Worm (Caenorhabditis elegans) whole organism, young adult: ENCODE data around the gene F53H4.6.
A peak's percentile ranks its signal among the peaks of the same experiment; 100 is the strongest.

Experiments used
- B0019.2 ChIP-seq: fragments of 200-800 bp; sonication (Bioruptor generic); conservative IDR thresholded peaks from 2 replicates; pipeline ENCODE4 v1.3.6; 2022; ENCODE audit warnings: missing genetic modification reagents, missing genetic modification characterization, missing compliant biosample characterization
- D2030.7 ChIP-seq: fragments of 200-800 bp; sonication (Bioruptor generic); IDR thresholded peaks from 2 replicates; pipeline ENCODE4 v1.3.6; 2022; ENCODE audit warnings: missing genetic modification reagents, missing genetic modification characterization, missing compliant biosample characterization
- F10E7.11 ChIP-seq: sonication (generic microtip); optimal IDR thresholded peaks from 2 replicates; lab custom pipeline; 2017; ENCODE audit warnings: mild to moderate bottlenecking, missing genetic modification characterization, moderate library complexity, missing compliant biosample characterization
- F57A8.1 ChIP-seq: fragments of 200-800 bp; sonication (Bioruptor generic); optimal IDR thresholded peaks from 2 replicates; lab custom pipeline; 2018; ENCODE audit warnings: mild to moderate bottlenecking, missing genetic modification characterization, moderate library complexity, missing compliant biosample characterization
- F57C9.4 ChIP-seq: sonication (generic microtip); optimal IDR thresholded peaks from 2 replicates; lab custom pipeline; 2017; ENCODE audit warnings: mild to moderate bottlenecking, missing genetic modification characterization, missing compliant biosample characterization
- K11D2.4 ChIP-seq: fragments of 200-800 bp; sonication (Bioruptor generic); IDR thresholded peaks from 2 replicates; pipeline ENCODE4 v1.3.6; 2022; ENCODE audit warnings: missing genetic modification reagents, missing genetic modification characterization, missing compliant biosample characterization
- T07F8.4 ChIP-seq: sonication (generic microtip); optimal IDR thresholded peaks from 2 replicates; lab custom pipeline; 2016; ENCODE audit warnings: mild to moderate bottlenecking, missing genetic modification characterization, moderate library complexity, missing compliant biosample characterization
- Y53G8AR.9 ChIP-seq: fragments of 200-800 bp; sonication (Bioruptor generic); conservative IDR thresholded peaks from 2 replicates; pipeline ENCODE4 v1.3.6; 2022; ENCODE audit warnings: missing genetic modification reagents, missing genetic modification characterization, missing compliant biosample characterization
- Y56A3A.18 ChIP-seq: fragments of 200-800 bp; sonication (Bioruptor generic); IDR thresholded peaks from 2 replicates; pipeline ENCODE4 v1.3.6; 2022; ENCODE audit warnings: missing genetic modification reagents, missing genetic modification characterization, missing compliant biosample characterization
- ZK185.1 ChIP-seq: sonication (generic microtip); optimal IDR thresholded peaks from 2 replicates; lab custom pipeline; 2016; ENCODE audit warnings: mild to moderate bottlenecking, missing genetic modification characterization, missing compliant biosample characterization; ENCODE audit not compliant: poor library complexity, severe bottlenecking
- atf-7 ChIP-seq: sonication (generic microtip); optimal IDR thresholded peaks from 2 replicates; lab custom pipeline; 2017; ENCODE audit warnings: mild to moderate bottlenecking, missing genetic modification characterization, missing compliant biosample characterization
- athp-1 ChIP-seq: sonication (generic microtip); optimal IDR thresholded peaks from 2 replicates; lab custom pipeline; 2017; ENCODE audit warnings: mild to moderate bottlenecking, missing genetic modification characterization, missing compliant biosample characterization
- bed-2 ChIP-seq: fragments of 200-800 bp; sonication (Bioruptor generic); IDR thresholded peaks from 2 replicates; pipeline ENCODE4 v1.3.6; 2022; ENCODE audit warnings: missing genetic modification reagents, missing genetic modification characterization, missing compliant biosample characterization
- cebp-1 ChIP-seq, 2 experiments: fragments of 200-800 bp in 1 of 2; sonication (Bioruptor generic) in 1 of 2; sonication (generic microtip) in 1 of 2; IDR thresholded peaks in 1 of 2; optimal IDR thresholded peaks in 1 of 2; 2 replicates each; pipeline versions ENCODE4 v1.3.6 to Lab custom; 2017 to 2022; ENCODE audit warnings: missing compliant biosample characterization in 2 of 2, missing genetic modification characterization in 2 of 2, mild to moderate bottlenecking in 1 of 2, missing genetic modification reagents in 1 of 2, moderate library complexity in 1 of 2
- cebp-2 ChIP-seq: fragments of 200-800 bp; sonication (Bioruptor generic); IDR thresholded peaks from 2 replicates; pipeline ENCODE4 v1.3.6; 2022; ENCODE audit warnings: missing genetic modification characterization, missing compliant biosample characterization
- chd-7 ChIP-seq: sonication (generic microtip); optimal IDR thresholded peaks from 2 replicates; lab custom pipeline; 2016; ENCODE audit warnings: mild to moderate bottlenecking, missing genetic modification characterization, moderate library complexity, missing compliant biosample characterization
- dox-1 ChIP-seq: fragments of 200-800 bp; sonication (Bioruptor generic); IDR thresholded peaks from 2 replicates; pipeline ENCODE4 v1.3.6; 2022; ENCODE audit warnings: missing genetic modification reagents, missing genetic modification characterization, missing compliant biosample characterization
- egl-44 ChIP-seq: fragments of 200-800 bp; sonication (Bioruptor generic); IDR thresholded peaks from 2 replicates; pipeline ENCODE4 v1.3.6; 2022; ENCODE audit warnings: missing genetic modification reagents, missing genetic modification characterization, missing compliant biosample characterization
- ets-4 ChIP-seq: fragments of 200-800 bp; sonication (Bioruptor generic); optimal IDR thresholded peaks from 2 replicates; lab custom pipeline; 2018; ENCODE audit warnings: mild to moderate bottlenecking, missing genetic modification characterization, missing compliant biosample characterization
- fkh-3 ChIP-seq: sonication (generic microtip); optimal IDR thresholded peaks from 2 replicates; lab custom pipeline; 2016; ENCODE audit warnings: mild to moderate bottlenecking, missing genetic modification characterization, missing compliant biosample characterization
- gei-17 ChIP-seq: fragments of 200-800 bp; sonication (Bioruptor generic); optimal IDR thresholded peaks from 2 replicates; lab custom pipeline; 2018; ENCODE audit warnings: mild to moderate bottlenecking, missing genetic modification characterization, missing compliant biosample characterization
- him-1 ChIP-seq: sonication (generic microtip); optimal IDR thresholded peaks from 2 replicates; lab custom pipeline; 2016; ENCODE audit warnings: missing genotype, missing genetic modification reagents, missing genetic modification characterization, missing compliant biosample characterization
- hmg-1.2 ChIP-seq: fragments of 200-800 bp; sonication (Bioruptor generic); IDR thresholded peaks from 2 replicates; pipeline ENCODE4 v1.3.6; 2022; ENCODE audit warnings: missing genetic modification reagents, missing genetic modification characterization, missing compliant biosample characterization
- hmg-20 ChIP-seq: fragments of 200-800 bp; sonication (Bioruptor generic); IDR thresholded peaks from 2 replicates; pipeline ENCODE4 v1.3.6; 2022; ENCODE audit warnings: missing genetic modification reagents, missing genetic modification characterization, missing compliant biosample characterization
- let-607 ChIP-seq, 2 experiments: fragments of 200-800 bp in 1 of 2; sonication (Bioruptor generic) in 1 of 2; sonication (generic microtip) in 1 of 2; optimal IDR thresholded peaks; 2 replicates each; lab custom pipeline; 2016 to 2018; ENCODE audit warnings: mild to moderate bottlenecking in 2 of 2, missing compliant biosample characterization in 2 of 2, missing genetic modification characterization in 2 of 2, moderate library complexity in 2 of 2, missing genotype in 1 of 2
- lin-40 ChIP-seq: sonication (generic microtip); optimal IDR thresholded peaks from 2 replicates; lab custom pipeline; 2016; ENCODE audit warnings: missing genetic modification characterization, mild to moderate bottlenecking, missing compliant biosample characterization, missing genotype, missing genetic modification reagents
- lsy-27 ChIP-seq: sonication (generic microtip); optimal IDR thresholded peaks from 2 replicates; lab custom pipeline; 2017; ENCODE audit warnings: missing genetic modification characterization, mild to moderate bottlenecking, missing compliant biosample characterization, antibody characterized with exemption, missing genotype, borderline replicate concordance; ENCODE audit not compliant: insufficient read depth
- madf-3 ChIP-seq: fragments of 200-800 bp; sonication (Bioruptor generic); IDR thresholded peaks from 2 replicates; pipeline ENCODE4 v1.3.6; 2022; ENCODE audit warnings: missing genetic modification reagents, missing genetic modification characterization, missing compliant biosample characterization
- mcd-1 ChIP-seq: fragments of 200-800 bp; sonication (Bioruptor generic); IDR thresholded peaks from 2 replicates; pipeline ENCODE4 v1.3.6; 2022; ENCODE audit warnings: missing genetic modification reagents, missing genetic modification characterization, missing compliant biosample characterization
- mes-4 ChIP-seq: sonication (generic microtip); optimal IDR thresholded peaks from 2 replicates; lab custom pipeline; 2016; ENCODE audit warnings: missing genotype, missing genetic modification characterization, missing compliant biosample characterization
- mxl-1 ChIP-seq: sonication (generic microtip); optimal IDR thresholded peaks from 2 replicates; lab custom pipeline; 2016; ENCODE audit warnings: missing genetic modification characterization, missing compliant biosample characterization
- nfyb-1 ChIP-seq: fragments of 200-800 bp; sonication (Bioruptor generic); IDR thresholded peaks from 2 replicates; pipeline ENCODE4 v1.3.6; 2022; ENCODE audit warnings: missing genetic modification reagents, missing genetic modification characterization, missing compliant biosample characterization
- nhr-80 ChIP-seq: sonication (generic microtip); optimal IDR thresholded peaks from 2 replicates; lab custom pipeline; 2016; ENCODE audit warnings: missing genetic modification characterization, missing compliant biosample characterization
- nhr-90 ChIP-seq: sonication (generic microtip); optimal IDR thresholded peaks from 2 replicates; lab custom pipeline; 2016; ENCODE audit warnings: missing genotype, mild to moderate bottlenecking, missing genetic modification characterization, missing compliant biosample characterization
- rcor-1 ChIP-seq: fragments of 200-800 bp; sonication (Bioruptor generic); IDR thresholded peaks from 2 replicates; pipeline ENCODE4 v1.3.6; 2022; ENCODE audit warnings: missing genetic modification reagents, missing genetic modification characterization, missing compliant biosample characterization
- repo-1 ChIP-seq: sonication (generic microtip); optimal IDR thresholded peaks from 2 replicates; lab custom pipeline; 2017; ENCODE audit warnings: mild to moderate bottlenecking, missing genetic modification characterization, missing compliant biosample characterization
- snpc-4 ChIP-seq, 5 experiments: fragments of 150-350 bp in 1 of 5; sonication (generic microtip) in 4 of 5; optimal IDR thresholded peaks; 2 replicates each; lab custom pipeline; 2014 to 2018; ENCODE audit warnings: missing genetic modification characterization in 5 of 5, missing biosample characterization in 3 of 5, antibody characterized with exemption in 2 of 5, mild to moderate bottlenecking in 2 of 5, missing compliant biosample characterization in 2 of 5, missing genotype in 2 of 5, moderate library complexity in 2 of 5, missing genetic modification reagents in 1 of 5
- tbp1 ChIP-seq: fragments of 200-800 bp; sonication (Bioruptor generic); optimal IDR thresholded peaks from 2 replicates; lab custom pipeline; 2018; ENCODE audit warnings: mild to moderate bottlenecking, missing genetic modification characterization, missing compliant biosample characterization
- tbx-9 ChIP-seq: sonication (generic microtip); optimal IDR thresholded peaks from 2 replicates; lab custom pipeline; 2016; ENCODE audit warnings: borderline replicate concordance, missing genetic modification characterization, inconsistent platforms, missing compliant biosample characterization
- unc-62 ChIP-seq: fragments of 150-350 bp; optimal IDR thresholded peaks from 2 replicates; lab custom pipeline; 2014; ENCODE audit warnings: missing biosample characterization, missing genetic modification reagents, missing genetic modification characterization
- zim-3 ChIP-seq: sonication (generic microtip); optimal IDR thresholded peaks from 2 replicates; lab custom pipeline; 2017; ENCODE audit warnings: mild to moderate bottlenecking, missing genetic modification characterization, moderate library complexity, missing compliant biosample characterization
- ztf-22 ChIP-seq: fragments of 200-800 bp; sonication (Bioruptor generic); optimal IDR thresholded peaks from 2 replicates; lab custom pipeline; 2018; ENCODE audit warnings: mild to moderate bottlenecking, missing genetic modification characterization, moderate library complexity, missing compliant biosample characterization
- ztf-26 ChIP-seq: sonication (generic microtip); optimal IDR thresholded peaks from 2 replicates; lab custom pipeline; 2017; ENCODE audit warnings: missing genetic modification characterization, missing compliant biosample characterization

The F53H4.6 gene

ce11 chrX:15846552-15846951, 13.9 kb downstream of the F53H4.6 start:
- TF ChIP-seq hmg-1.2 (no peak), F57A8.1 (GFP tag; lab: Kevin White, UChicago) (no peak), dox-1 (no peak), nhr-80 (tag; lab: Kevin White, UChicago) (peak; percentile 33)

- TF ChIP-seq snpc-4 (GFP tag; optimal IDR thresholded peaks at IDR 0.05; lab: Kevin White, UChicago) (no peak), snpc-4 (tag; optimal IDR thresholded peaks at IDR 0.05; lab: Kevin White, UChicago) (peak in 3 of 4 experiments; percentile 22 to 84 (median 71)), T07F8.4 (tag; lab: Kevin White, UChicago) (no peak)
These were observed 16.1 kb downstream of the F53H4.6 start for ce11 chrX:15844330-15844729.

DNA sequence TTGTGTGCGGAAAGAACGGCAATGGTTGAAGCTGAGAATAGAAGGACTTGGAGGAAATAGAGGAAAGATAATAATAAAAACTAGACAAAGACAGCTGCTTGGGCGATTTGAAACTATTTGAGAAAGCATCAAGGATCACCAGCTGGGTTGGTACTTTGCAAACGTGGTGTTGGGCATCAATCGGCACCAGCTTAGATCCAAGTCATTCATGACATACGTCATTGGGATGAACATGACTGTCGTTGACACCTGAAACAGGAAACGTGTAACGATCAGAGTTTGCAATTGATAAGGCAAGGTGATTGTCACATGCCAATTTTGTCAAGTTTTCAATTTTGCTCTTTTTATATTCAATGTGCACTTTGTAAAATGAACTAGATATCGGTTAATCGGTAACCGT, 17.9 kb downstream of the F53H4.6 start:
- TF ChIP-seq F10E7.11 (tag; lab: Kevin White, UChicago) = no peak
- TF ChIP-seq ZK185.1 (tag; lab: Kevin White, UChicago) = peak; percentile 38
- no peak for TF ChIP-seq mxl-1
- TF ChIP-seq him-1 (tag; lab: Kevin White, UChicago) = no peak
- TF ChIP-seq cebp-2 = no peak
- no peak for TF ChIP-seq D2030.7 (GFP tag; lab: Robert Waterston, UW)
- TF ChIP-seq repo-1 = peak; percentile 30
- peak; percentile 33; the same call in 1 of the 2 replicates for TF ChIP-seq nfyb-1
- peak; percentile 99 for TF ChIP-seq let-607 (tag; optimal IDR thresholded peaks at IDR 0.05; lab: Kevin White, UChicago)
- TF ChIP-seq B0019.2 = no peak
- TF ChIP-seq nhr-90 (tag; lab: Kevin White, UChicago) = peak; percentile 68
- 0 out of 2 replicates have a peak, but pooled peaks have one; percentile 19 for TF ChIP-seq mcd-1 (GFP tag; lab: Robert Waterston, UW)
- peak; percentile 39 for TF ChIP-seq tbp1
- peak; percentile 66 for TF ChIP-seq lin-40 (tag; lab: Kevin White, UChicago)
- TF ChIP-seq snpc-4 (GFP tag; optimal IDR thresholded peaks at IDR 0.05; lab: Kevin White, UChicago) = no peak
- peak in 2 of 4 experiments; percentile 21 to 41 for TF ChIP-seq snpc-4 (tag; optimal IDR thresholded peaks at IDR 0.05; lab: Kevin White, UChicago)
- peak; percentile 47; the same call in 1 of the 2 replicates for TF ChIP-seq Y56A3A.18 (GFP tag; lab: Robert Waterston, UW)
- TF ChIP-seq hmg-1.2 = no peak
- TF ChIP-seq madf-3 = no peak
- no peak for TF ChIP-seq mes-4 (tag; lab: Kevin White, UChicago)
- TF ChIP-seq chd-7 (tag; lab: Kevin White, UChicago) = peak; percentile 25
- TF ChIP-seq rcor-1 (GFP tag; lab: Robert Waterston, UW) = no peak
- TF ChIP-seq F57C9.4 (tag; lab: Kevin White, UChicago) = no peak
- TF ChIP-seq hmg-20 (GFP tag; lab: Robert Waterston, UW) = no peak
- TF ChIP-seq atf-7 = peak; percentile 94
- TF ChIP-seq ets-4 = peak; percentile 74
- TF ChIP-seq Y53G8AR.9 (GFP tag; lab: Robert Waterston, UW) = no peak
- TF ChIP-seq zim-3 = peak; percentile 15
- peak; percentile 25 for TF ChIP-seq gei-17
- no peak for TF ChIP-seq cebp-1 (GFP tag; IDR thresholded peaks at IDR 0.05; lab: Robert Waterston, UW)
- TF ChIP-seq cebp-1 (tag; optimal IDR thresholded peaks at IDR 0.05; lab: Kevin White, UChicago) = peak; percentile 32
- TF ChIP-seq fkh-3 (tag; lab: Kevin White, UChicago) = no peak
- TF ChIP-seq tbx-9 (tag; lab: Kevin White, UChicago) = no peak
- no peak for TF ChIP-seq bed-2 (GFP tag; lab: Robert Waterston, UW)
- TF ChIP-seq ztf-26 (tag; lab: Kevin White, UChicago) = no peak
- TF ChIP-seq nhr-80 (tag; lab: Kevin White, UChicago) = peak; percentile 98
- peak; percentile 11 for TF ChIP-seq unc-62
- no peak for TF ChIP-seq K11D2.4 (GFP tag; lab: Robert Waterston, UW)
- peak; percentile 27; the same call in 1 of the 2 replicates for TF ChIP-seq dox-1
- TF ChIP-seq ztf-22 = peak; percentile 35
- no peak for TF ChIP-seq lsy-27 (tag; lab: Kevin White, UChicago)
- TF ChIP-seq athp-1 (tag; lab: Kevin White, UChicago) = no peak
- TF ChIP-seq egl-44 (GFP tag; lab: Robert Waterston, UW) = 0 out of 2 replicates have a peak, but pooled peaks have one; percentile 22
